Fruit fly (Drosophila melanogaster) whole organism, embryonic: ENCODE results near the gene CG32971.

Experiments used
- Atf-2 ChIP-seq: fragments of 200-800 bp; sonication (Bioruptor generic); optimal IDR thresholded peaks from 2 replicates; lab custom pipeline; 2016; ENCODE audit warnings: missing biosample characterization, missing genetic modification characterization
- Atf6 ChIP-seq: fragments of 200-800 bp; sonication (Bioruptor generic); IDR thresholded peaks from 2 replicates; pipeline ENCODE4 v1.3.6; 2022; ENCODE audit warnings: missing biosample characterization, missing genetic modification characterization
- B-H1 ChIP-seq: fragments of 200-800 bp; sonication (Bioruptor generic); IDR thresholded peaks from 3 replicates; pipeline ENCODE4 v1.3.6; 2022; ENCODE audit warnings: missing biosample characterization, missing genetic modification characterization
- CG10147 ChIP-seq: fragments of 200-800 bp; sonication (Bioruptor generic); optimal IDR thresholded peaks from 2 replicates; lab custom pipeline; 2019; ENCODE audit warnings: missing biosample characterization, mild to moderate bottlenecking, missing genetic modification characterization, moderate library complexity
- CG11560 ChIP-seq: fragments of 200-800 bp; sonication (Bioruptor generic); IDR thresholded peaks from 3 replicates; pipeline ENCODE4 v1.3.6; 2022; ENCODE audit warnings: missing biosample characterization, missing genetic modification characterization
- CG12391 ChIP-seq: fragments of 200-800 bp; sonication (Bioruptor generic); optimal IDR thresholded peaks from 3 replicates; lab custom pipeline; 2018; ENCODE audit warnings: missing biosample characterization, mild to moderate bottlenecking, missing genetic modification characterization, moderate library complexity
- CG13624 ChIP-seq: fragments of 200-800 bp; sonication (Bioruptor generic); optimal IDR thresholded peaks from 2 replicates; lab custom pipeline; 2016; ENCODE audit warnings: missing biosample characterization, missing genetic modification characterization
- CG14965 ChIP-seq: fragments of 200-800 bp; sonication (Bioruptor generic); optimal IDR thresholded peaks from 2 replicates; lab custom pipeline; 2016; ENCODE audit warnings: missing biosample characterization, missing genetic modification characterization, borderline replicate concordance
- CG17829 ChIP-seq: fragments of 200-800 bp; optimal IDR thresholded peaks from 2 replicates; lab custom pipeline; 2019; ENCODE audit warnings: missing biosample characterization, mild to moderate bottlenecking, missing genetic modification characterization, moderate library complexity
- CG18476 ChIP-seq: fragments of 200-800 bp; sonication (Bioruptor generic); optimal IDR thresholded peaks from 2 replicates; lab custom pipeline; 2016; ENCODE audit warnings: missing biosample characterization, mild to moderate bottlenecking, missing genetic modification characterization
- CG3065 ChIP-seq: fragments of 200-800 bp; sonication (Bioruptor generic); optimal IDR thresholded peaks from 2 replicates; lab custom pipeline; 2016; ENCODE audit warnings: missing biosample characterization, missing genetic modification characterization
- CG32772 ChIP-seq: fragments of 200-800 bp; sonication (Bioruptor generic); IDR thresholded peaks from 2 replicates; pipeline ENCODE4 v1.3.6; 2022; ENCODE audit warnings: missing biosample characterization, missing genetic modification characterization
- CG42726 ChIP-seq: fragments of 200-800 bp; sonication (Bioruptor generic); IDR thresholded peaks from 2 replicates; pipeline ENCODE4 v1.3.6; 2022; ENCODE audit warnings: missing biosample characterization, missing genetic modification characterization; ENCODE audit not compliant: partially characterized antibody
- CG5953 ChIP-seq: fragments of 200-800 bp; sonication (Bioruptor generic); IDR thresholded peaks from 2 replicates; pipeline ENCODE4 v1.3.6; 2022; ENCODE audit warnings: missing biosample characterization, missing genetic modification characterization
- CG6272 ChIP-seq: fragments of 200-800 bp; sonication (Bioruptor generic); IDR thresholded peaks from 2 replicates; pipeline ENCODE4 v1.3.6; 2022; ENCODE audit warnings: missing biosample characterization, missing genetic modification characterization
- CG7786 ChIP-seq: fragments of 200-800 bp; sonication (Bioruptor generic); optimal IDR thresholded peaks from 2 replicates; lab custom pipeline; 2016; ENCODE audit warnings: missing biosample characterization, missing genetic modification characterization
- CG8281 ChIP-seq: fragments of 200-800 bp; sonication (Bioruptor generic); optimal IDR thresholded peaks from 2 replicates; lab custom pipeline; 2018; ENCODE audit warnings: missing biosample characterization, mild to moderate bottlenecking, missing genetic modification characterization, moderate library complexity
- CrebB ChIP-seq: fragments of 200-800 bp; sonication (Bioruptor generic); optimal IDR thresholded peaks from 3 replicates; lab custom pipeline; 2018; ENCODE audit warnings: missing biosample characterization, mild to moderate bottlenecking, missing genetic modification characterization
- Doc2 ChIP-seq: fragments of 200-800 bp; sonication (Bioruptor generic); IDR thresholded peaks from 2 replicates; pipeline ENCODE4 v1.3.6; 2022; ENCODE audit warnings: missing biosample characterization, missing genetic modification characterization
- E2f1 ChIP-seq: fragments of 200-800 bp; sonication (Bioruptor generic); IDR thresholded peaks from 2 replicates; pipeline ENCODE4 v1.3.6; 2022; ENCODE audit warnings: missing biosample characterization, missing genetic modification characterization
- Gug ChIP-seq: fragments of 200-800 bp; sonication (Bioruptor generic); IDR thresholded peaks from 4 replicates; pipeline ENCODE4 v1.3.6; 2022; ENCODE audit warnings: missing biosample characterization, missing genetic modification characterization
- HLH3B ChIP-seq: fragments of 200-800 bp; sonication (Bioruptor generic); IDR thresholded peaks from 2 replicates; pipeline ENCODE4 v1.3.6; 2022; ENCODE audit warnings: missing biosample characterization, missing genetic modification characterization
- Hr39 ChIP-seq: fragments of >200 bp; optimal IDR thresholded peaks from 2 replicates; lab custom pipeline; 2017
- Lim3 ChIP-seq: fragments of 200-800 bp; sonication (Bioruptor generic); IDR thresholded peaks from 2 replicates; pipeline ENCODE4 v1.3.6; 2022; ENCODE audit warnings: missing biosample characterization, missing genetic modification characterization
- NK7.1 ChIP-seq: fragments of 200-800 bp; sonication (Bioruptor generic); optimal IDR thresholded peaks from 3 replicates; lab custom pipeline; 2016; ENCODE audit warnings: missing biosample characterization, missing genetic modification characterization
- Neu2 ChIP-seq: fragments of 200-800 bp; sonication (Bioruptor generic); optimal IDR thresholded peaks from 3 replicates; lab custom pipeline; 2016; ENCODE audit warnings: missing biosample characterization, missing genetic modification characterization, borderline replicate concordance
- Nf-YB ChIP-seq: fragments of 200-800 bp; sonication (Bioruptor generic); optimal IDR thresholded peaks from 3 replicates; lab custom pipeline; 2019; ENCODE audit warnings: missing biosample characterization, mild to moderate bottlenecking, missing genetic modification characterization, moderate library complexity
- Nf-YC ChIP-seq: fragments of 200-800 bp; optimal IDR thresholded peaks from 3 replicates; lab custom pipeline; 2019; ENCODE audit warnings: missing biosample characterization, mild to moderate bottlenecking, missing genetic modification characterization, moderate library complexity
- NfI ChIP-seq: fragments of 200-800 bp; sonication (Bioruptor generic); optimal IDR thresholded peaks from 3 replicates; lab custom pipeline; 2018; ENCODE audit warnings: missing biosample characterization, mild to moderate bottlenecking, missing genetic modification characterization, moderate library complexity
- Ravus ChIP-seq: fragments of 200-800 bp; sonication (Bioruptor generic); IDR thresholded peaks from 2 replicates; pipeline ENCODE4 v1.3.6; 2022; ENCODE audit warnings: missing biosample characterization, missing genetic modification characterization
- Rfx ChIP-seq: fragments of 200-800 bp; sonication (Bioruptor generic); IDR thresholded peaks from 2 replicates; pipeline ENCODE4 v1.3.6; 2022; ENCODE audit warnings: missing biosample characterization, missing genetic modification characterization
- Six4 ChIP-seq: fragments of 200-800 bp; sonication (Bioruptor generic); optimal IDR thresholded peaks from 2 replicates; lab custom pipeline; 2016; ENCODE audit warnings: missing biosample characterization, missing genetic modification characterization
- Tbp ChIP-seq: fragments of >200 bp; optimal IDR thresholded peaks from 2 replicates; lab custom pipeline; 2018; ENCODE audit warnings: missing biosample characterization, missing genetic modification characterization
- Vsx1 ChIP-seq: fragments of 200-800 bp; sonication (Bioruptor generic); optimal IDR thresholded peaks from 2 replicates; lab custom pipeline; 2017; ENCODE audit warnings: missing biosample characterization, mild to moderate bottlenecking, missing genetic modification characterization, missing genetic modification reagents
- abd-A ChIP-seq: fragments of 200-800 bp; sonication (Bioruptor generic); optimal IDR thresholded peaks from 3 replicates; lab custom pipeline; 2019; ENCODE audit warnings: missing biosample characterization, mild to moderate bottlenecking, missing genetic modification characterization, moderate library complexity
- ato ChIP-seq: fragments of 200-800 bp; sonication (Bioruptor generic); IDR thresholded peaks from 2 replicates; pipeline ENCODE4 v1.3.6; 2022; ENCODE audit warnings: missing biosample characterization, missing genetic modification characterization; ENCODE audit not compliant: partially characterized antibody
- btn ChIP-seq: fragments of 200-800 bp; sonication (Bioruptor generic); optimal IDR thresholded peaks from 2 replicates; lab custom pipeline; 2016; ENCODE audit warnings: missing biosample characterization, missing genetic modification characterization
- chn ChIP-seq: fragments of 200-800 bp; sonication (Bioruptor generic); optimal IDR thresholded peaks from 2 replicates; lab custom pipeline; 2016; ENCODE audit warnings: missing biosample characterization, missing genetic modification characterization
- dan ChIP-seq: fragments of 200-800 bp; sonication (Bioruptor generic); IDR thresholded peaks from 2 replicates; pipeline ENCODE4 v1.3.6; 2022; ENCODE audit warnings: missing biosample characterization, missing genetic modification characterization
- en ChIP-seq: fragments of 200-800 bp; sonication (Bioruptor generic); optimal IDR thresholded peaks from 2 replicates; lab custom pipeline; 2016; ENCODE audit warnings: missing biosample characterization, missing genetic modification characterization
- eve ChIP-seq, 2 experiments: fragments of >200 bp; optimal IDR thresholded peaks; 2 replicates each; lab custom pipeline; 2017; ENCODE audit warnings: missing biosample characterization in 2 of 2, missing genetic modification characterization in 2 of 2
- ewg ChIP-seq: fragments of 200-800 bp; sonication (Bioruptor generic); optimal IDR thresholded peaks from 3 replicates; lab custom pipeline; 2017; ENCODE audit warnings: mild to moderate bottlenecking, missing biosample characterization, missing genetic modification reagents, missing genetic modification characterization
- fu2 ChIP-seq: fragments of 200-800 bp; sonication (Bioruptor generic); optimal IDR thresholded peaks from 2 replicates; lab custom pipeline; 2016; ENCODE audit warnings: missing biosample characterization, missing genetic modification characterization
- gcm2 ChIP-seq: fragments of 200-800 bp; sonication (Bioruptor generic); optimal IDR thresholded peaks from 2 replicates; lab custom pipeline; 2016; ENCODE audit warnings: missing biosample characterization, missing genetic modification characterization
- hth ChIP-seq: fragments of >200 bp; optimal IDR thresholded peaks from 2 replicates; lab custom pipeline; 2017; ENCODE audit warnings: inconsistent platforms
- maf-S ChIP-seq: fragments of 200-800 bp; sonication (Bioruptor generic); optimal IDR thresholded peaks from 2 replicates; lab custom pipeline; 2016; ENCODE audit warnings: missing biosample characterization, missing genetic modification characterization
- peb ChIP-seq: fragments of 200-800 bp; sonication (Bioruptor generic); IDR thresholded peaks from 2 replicates; pipeline ENCODE4 v1.3.6; 2022; ENCODE audit warnings: missing biosample characterization, missing genetic modification characterization
- phol ChIP-seq: fragments of 200-800 bp; sonication (Bioruptor generic); optimal IDR thresholded peaks from 3 replicates; lab custom pipeline; 2018; ENCODE audit warnings: missing biosample characterization, mild to moderate bottlenecking, missing genetic modification characterization, moderate library complexity
- pzg ChIP-seq: fragments of 200-800 bp; sonication (Bioruptor generic); optimal IDR thresholded peaks from 3 replicates; lab custom pipeline; 2018; ENCODE audit warnings: missing biosample characterization, mild to moderate bottlenecking, missing genetic modification characterization, moderate library complexity
- sr ChIP-seq: fragments of 200-800 bp; sonication (Bioruptor generic); IDR thresholded peaks from 3 replicates; pipeline ENCODE4 v1.3.6; 2022; ENCODE audit warnings: missing biosample characterization, missing genetic modification characterization
- tgo ChIP-seq: fragments of 200-800 bp; sonication (Bioruptor generic); IDR thresholded peaks from 3 replicates; pipeline ENCODE4 v1.3.6; 2022; ENCODE audit warnings: missing biosample characterization, missing genetic modification characterization
- ttk ChIP-seq: fragments of 200-800 bp; sonication (Bioruptor generic); IDR thresholded peaks from 2 replicates; pipeline ENCODE4 v2.1.2; 2022; ENCODE audit warnings: missing biosample characterization, missing genetic modification characterization
- zf30C ChIP-seq: fragments of 200-800 bp; sonication (Bioruptor generic); optimal IDR thresholded peaks from 3 replicates; lab custom pipeline; 2018; ENCODE audit warnings: missing biosample characterization, mild to moderate bottlenecking, missing genetic modification characterization

CG32971 gene

DNA sequence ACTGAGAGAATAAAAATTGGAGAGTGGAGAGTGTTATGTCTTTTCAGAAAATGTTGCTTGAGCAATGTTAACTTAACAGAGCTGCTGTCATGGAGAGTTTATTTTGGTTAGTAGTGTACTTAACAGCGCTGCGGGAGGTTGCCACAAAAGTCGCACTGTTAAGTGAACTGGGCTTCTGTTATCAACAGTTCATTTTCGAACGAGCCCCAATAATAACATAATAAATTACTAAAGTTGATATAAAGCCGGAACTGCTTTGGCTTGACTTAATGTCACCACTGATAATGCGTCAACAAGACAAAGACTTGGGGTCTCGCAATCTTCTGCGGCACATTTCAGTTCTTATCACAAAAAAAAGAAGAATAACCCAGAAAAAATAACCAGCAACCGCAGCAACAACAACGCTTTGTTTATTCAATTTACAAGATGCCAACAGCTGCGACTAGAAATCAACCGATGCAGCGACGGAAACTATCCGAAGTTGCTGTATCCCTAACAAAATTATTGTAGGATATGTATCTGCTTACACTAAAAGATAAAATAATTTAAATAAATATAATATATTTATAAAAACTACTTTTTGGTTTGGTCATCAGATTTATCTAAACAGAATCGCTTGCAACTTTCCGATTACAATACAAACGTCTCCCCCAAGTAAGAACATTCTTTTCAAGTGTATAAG is 39.9 kb upstream of the CG32971 start (continued):
- TF ChIP-seq pzg (GFP tag; lab: Kevin White, UChicago) (no peak), CG13624 (GFP tag; lab: Kevin White, UChicago) (no peak), CG3065 (GFP tag; lab: Kevin White, UChicago) (no peak), Tbp (no peak), CG14965 (GFP tag; lab: Kevin White, UChicago) (no peak), Doc2 (GFP tag; lab: Robert Waterston, UW) (no peak), btn (GFP tag; lab: Kevin White, UChicago) (no peak), Gug (GFP tag; lab: Robert Waterston, UW) (no peak), ttk (GFP tag; lab: Robert Waterston, UW) (no peak), CG12391 (tag; lab: Kevin White, UChicago) (peak; percentile 51), CG18476 (no peak), CG10147 (GFP tag; lab: Kevin White, UChicago) (no peak), Nf-YB (no peak), Neu2 (GFP tag; lab: Kevin White, UChicago) (no peak), ewg (GFP tag; lab: Kevin White, UChicago) (no peak), dan (GFP tag; lab: Robert Waterston, UW) (no peak), tgo (GFP tag; lab: Robert Waterston, UW) (no peak), phol (tag; lab: Kevin White, UChicago) (peak; percentile 42), sr (GFP tag; lab: Robert Waterston, UW) (no peak), gcm2 (GFP tag; lab: Kevin White, UChicago) (no peak), ato (GFP tag; lab: Robert Waterston, UW) (no peak), NK7.1 (no peak), CG7786 (GFP tag; lab: Kevin White, UChicago) (no peak), B-H1 (GFP tag; lab: Robert Waterston, UW) (no peak), en (GFP tag; lab: Kevin White, UChicago) (no peak), Ravus (no peak), CG5953 (no peak), CrebB (tag; lab: Kevin White, UChicago) (no peak), CG32772 (GFP tag; lab: Robert Waterston, UW) (no peak), HLH3B (GFP tag; lab: Robert Waterston, UW) (no peak), E2f1 (GFP tag; lab: Robert Waterston, UW) (no peak), CG6272 (GFP tag; lab: Robert Waterston, UW) (no peak), CG17829 (peak; percentile 62), Atf6 (no peak), Hr39 (lab: Kevin White, UChicago) (no peak), CG11560 (tag; lab: Robert Waterston, UW) (no peak), hth (lab: Kevin White, UChicago) (no peak), CG8281 (tag; lab: Kevin White, UChicago) (no peak), Six4 (GFP tag; lab: Kevin White, UChicago) (no peak), zf30C (GFP tag; lab: Kevin White, UChicago) (no peak), Atf-2 (no peak), Nf-YC (no peak), eve (GFP tag; optimal IDR thresholded peaks at IDR 0.05; lab: Kevin White, UChicago) (peak in 1 of 2 experiments; percentile 27), NfI (no peak), maf-S (GFP tag; lab: Kevin White, UChicago) (no peak), Vsx1 (GFP tag; lab: Kevin White, UChicago) (no peak), Lim3 (GFP tag; lab: Robert Waterston, UW) (no peak), abd-A (no peak), CG42726 (GFP tag; lab: Robert Waterston, UW) (no peak), Rfx (no peak), peb (no peak), fu2 (GFP tag; lab: Kevin White, UChicago) (no peak), chn (no peak)
